Fruit fly (Drosophila melanogaster) whole organism: ENCODE measurements around the gene bif.

Experiments
- CG8478 ChIP-seq: fragments of >200 bp; optimal IDR thresholded peaks from 2 replicates; lab custom pipeline; 2018; ENCODE audit warnings: inconsistent platforms
- Dll ChIP-seq: fragments of >200 bp; optimal IDR thresholded peaks from 2 replicates; lab custom pipeline; 2017

dm6 chrX:11714529-11715262 lies 35.9 kb downstream of the bif start:
- TF ChIP-seq Dll (no peak), CG8478 (lab: Kevin White, UChicago) (no peak)
